Worm (Caenorhabditis elegans): ENCODE measurements around the gene F38C2.1.

DNA sequence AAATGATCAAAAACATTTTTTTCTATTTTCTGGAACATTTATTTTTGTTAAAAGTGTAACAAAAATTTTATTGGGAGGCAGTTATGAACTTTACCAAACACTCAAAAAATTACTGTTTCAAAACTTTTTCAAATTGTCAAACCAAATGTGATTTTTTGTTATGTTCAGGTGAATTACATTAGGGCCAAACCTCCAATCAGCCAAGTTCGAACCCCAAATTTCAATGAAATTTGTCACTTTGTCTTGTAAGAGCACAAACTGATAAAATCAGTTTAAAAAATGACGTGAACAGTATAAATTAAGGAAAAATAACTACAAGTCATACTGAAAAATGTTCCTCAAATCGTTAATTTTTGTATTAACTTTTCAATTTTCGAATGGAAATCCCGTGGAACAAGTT is 45.2 kb upstream of the F38C2.1 start, which contains the start of gene H25K10.1:
- no peak for TF ChIP-seq ama-1 (optimal IDR thresholded peaks at IDR 0.05)
- no peak for TF ChIP-seq flt-1 (GFP tag; IDR thresholded peaks at IDR 0.05)
- no peak for TF ChIP-seq ets-7 (tag; optimal IDR thresholded peaks at IDR 0.05)
- no peak for TF ChIP-seq tbx-11 (GFP tag; IDR thresholded peaks at IDR 0.05)
- no peak for TF ChIP-seq aly-1 (tag; optimal IDR thresholded peaks at IDR 0.05)
- TF ChIP-seq pes-1 (GFP tag; IDR thresholded peaks at IDR 0.05) = no peak
- no peak for TF ChIP-seq sea-1 (GFP tag; conservative IDR thresholded peaks at IDR 0.05)
- no peak for TF ChIP-seq ceh-13 (GFP tag; optimal IDR thresholded peaks at IDR 0.05)
- TF ChIP-seq hnd-1 (tag; optimal IDR thresholded peaks at IDR 0.05) = no peak
- no peak for TF ChIP-seq hmbx-1 (tag; optimal IDR thresholded peaks at IDR 0.05)
- TF ChIP-seq F13C5.2 (tag; optimal IDR thresholded peaks at IDR 0.05) = no peak
